Fruit fly (Drosophila melanogaster) S2 (cell line): ENCODE data around the gene dj.

Experiments
- CG8478 ChIP-seq: fragments of >200 bp; optimal IDR thresholded peaks from 2 replicates; lab custom pipeline; 2018
- CTCF ChIP-seq, 2 experiments: fragments of >200 bp; optimal IDR thresholded peaks; 2 replicates each; lab custom pipeline; 2018

DNA sequence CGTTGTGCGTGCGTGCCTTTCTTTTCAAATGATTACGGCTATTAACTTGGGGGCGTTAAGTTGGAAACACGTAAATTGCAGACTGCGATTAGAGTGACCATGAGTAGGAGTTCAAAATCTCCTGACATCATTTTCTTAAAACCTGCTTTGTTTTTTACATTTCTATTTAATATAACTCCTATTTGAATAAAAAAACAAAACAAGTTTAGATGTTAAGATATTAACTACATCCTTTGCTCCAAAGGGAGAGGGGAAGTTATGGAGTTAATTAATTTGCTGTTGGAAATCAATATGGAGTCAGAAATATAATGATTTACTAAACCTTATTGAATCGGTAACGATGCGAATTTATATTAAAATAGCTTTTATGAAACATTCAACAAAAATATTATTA lies 26.9 kb downstream of the dj start, which contains the start of gene Tailor:
- TF ChIP-seq CG8478 (lab: Kevin White, UChicago) (no peak), CTCF (optimal IDR thresholded peaks at IDR 0.05; lab: Kevin White, UChicago) (no peak)
